Fruit fly (Drosophila melanogaster): ENCODE results near the gene bdwf.

bdwf gene

dm6 chr3R:17056905-17057251 lies 13.9 kb upstream of the bdwf start (continued):
- TF ChIP-seq schlank (tag; optimal IDR thresholded peaks at IDR 0.05) (no peak), phol (tag; optimal IDR thresholded peaks at IDR 0.05) (peak; percentile 42), CG11085 (GFP tag; IDR thresholded peaks at IDR 0.05) (no peak), CG14710 (tag; optimal IDR thresholded peaks at IDR 0.05) (peak; percentile 35), crc (GFP tag; optimal IDR thresholded peaks at IDR 0.05) (no peak), CG1603 (tag; optimal IDR thresholded peaks at IDR 0.05) (peak; percentile 42), Ptx1 (GFP tag; IDR thresholded peaks at IDR 0.05) (peak; percentile 49), CG2712 (tag; optimal IDR thresholded peaks at IDR 0.05) (peak; percentile 59), mld (GFP tag; IDR thresholded peaks at IDR 0.05; ENCODE audit: partially characterized antibody) (no peak), wdn (GFP tag; IDR thresholded peaks at IDR 0.05) (no peak), Dll (GFP tag; IDR thresholded peaks at IDR 0.05; ENCODE audit: partially characterized antibody) (no peak), HLH54F (GFP tag; optimal IDR thresholded peaks at IDR 0.05) (no peak), CG2678 (tag; optimal IDR thresholded peaks at IDR 0.05) (peak; percentile 3), zfh1 (GFP tag; IDR thresholded peaks at IDR 0.05) (no peak), PHDP (tag; optimal IDR thresholded peaks at IDR 0.05) (no peak), dmrt11E (tag; optimal IDR thresholded peaks at IDR 0.05) (peak; percentile 10), CG3281 (GFP tag; optimal IDR thresholded peaks at IDR 0.05) (peak; percentile 15), fd96Cb (tag; optimal IDR thresholded peaks at IDR 0.05) (peak; percentile 45), Fer3 (tag; optimal IDR thresholded peaks at IDR 0.05) (peak; percentile 4), ara (GFP tag; IDR thresholded peaks at IDR 0.05) (0 out of 2 replicates have a peak, but pooled peaks have one; percentile 33), Sox100B (GFP tag; optimal IDR thresholded peaks at IDR 0.05) (peak; percentile 34), Xrp1 (GFP tag; IDR thresholded peaks at IDR 0.05) (peak; percentile 38; the same call in 1 of the 2 replicates), nom (GFP tag; optimal IDR thresholded peaks at IDR 0.05) (no peak), bigmax (GFP tag; optimal IDR thresholded peaks at IDR 0.05) (no peak), Hsf (GFP tag; optimal IDR thresholded peaks at IDR 0.05) (peak; percentile 3), Pdp1 (GFP tag; optimal IDR thresholded peaks at IDR 0.05) (peak in 1 of 2 experiments; percentile 21), unpg (GFP tag; optimal IDR thresholded peaks at IDR 0.05) (peak; percentile 15), ci (GFP tag; IDR thresholded peaks at IDR 0.05) (no peak), CG8388 (GFP tag; optimal IDR thresholded peaks at IDR 0.05) (no peak), gem (tag; optimal IDR thresholded peaks at IDR 0.05) (peak; percentile 61), CG15479 (GFP tag; optimal IDR thresholded peaks at IDR 0.05) (no peak), Aef1 (GFP tag; IDR thresholded peaks at IDR 0.05) (no peak; the same call in 2 of the 3 replicates), al (GFP tag; IDR thresholded peaks at IDR 0.05) (no peak), CG14014 (GFP tag; IDR thresholded peaks at IDR 0.05) (peak; percentile 35; the same call in 1 of the 2 replicates), CG7357 (GFP tag; IDR thresholded peaks at IDR 0.05) (0 out of 3 replicates have a peak, but pooled peaks have one; percentile 27), Six4 (GFP tag; optimal IDR thresholded peaks at IDR 0.05) (peak; percentile 4), Spps (tag; optimal IDR thresholded peaks at IDR 0.05) (no peak), sim (GFP tag; IDR thresholded peaks at IDR 0.05) (no peak), Hmr (GFP tag; optimal IDR thresholded peaks at IDR 0.05) (no peak), D19A (tag; optimal IDR thresholded peaks at IDR 0.05) (peak; percentile 36), CG6654 (GFP tag; optimal IDR thresholded peaks at IDR 0.05) (peak; percentile 22), slp2 (GFP tag; optimal IDR thresholded peaks at IDR 0.05) (peak; percentile 21), CG31441 (GFP tag; IDR thresholded peaks at IDR 0.05) (peak; percentile 43; the same call in 1 of the 2 replicates), dmrt99B (tag; optimal IDR thresholded peaks at IDR 0.05) (peak; percentile 41), vvl (GFP tag; IDR thresholded peaks at IDR 0.05) (peak; percentile 39; the same call in 1 of the 2 replicates)
